Fruit fly (Drosophila melanogaster): ENCODE data around the gene CG33270.

Gene CG33270

DNA sequence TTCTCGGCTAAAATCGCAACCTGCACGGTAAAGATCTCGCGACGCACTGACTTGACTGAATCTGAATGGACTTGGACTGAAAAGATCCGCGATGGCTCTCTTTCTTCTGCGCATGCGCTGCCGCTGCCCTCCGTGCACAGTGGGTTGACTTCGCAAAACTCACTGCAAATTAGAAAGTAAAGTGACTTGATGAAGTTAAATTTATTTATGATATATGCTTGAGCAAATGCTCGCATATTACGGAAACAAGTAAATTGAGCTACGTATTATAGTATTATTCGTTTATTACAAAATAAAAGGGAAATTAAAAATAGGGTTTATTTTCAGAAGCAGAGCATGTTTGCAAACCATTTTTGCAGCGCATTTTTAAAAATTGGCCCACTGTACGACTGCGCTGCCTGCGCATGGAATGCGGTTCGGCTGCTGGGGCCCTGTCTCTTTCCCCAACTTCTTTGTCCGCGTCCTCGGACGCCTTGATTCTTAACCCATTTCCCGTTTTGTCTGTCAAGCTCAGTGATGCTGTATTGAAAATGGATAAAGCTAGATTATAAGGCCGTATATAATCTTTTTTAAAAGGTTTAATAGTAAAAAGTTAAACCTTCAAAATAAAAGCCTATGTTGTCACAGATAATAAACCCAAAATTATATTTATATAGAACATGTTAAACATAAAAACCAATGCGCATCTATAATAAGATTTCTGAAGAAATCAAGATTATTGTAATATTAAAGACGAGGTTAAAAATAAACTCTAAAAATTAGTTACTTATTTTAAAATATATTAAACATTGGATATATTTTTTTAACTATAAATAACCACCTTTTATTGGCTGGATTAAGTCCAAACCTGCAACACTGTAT is 9.5 kb upstream of the CG33270 start, which contains the start of gene rt (continued):
- TF ChIP-seq CG10462 (GFP tag; optimal IDR thresholded peaks at IDR 0.05), result no peak
- no peak; the same call in 1 of the 2 replicates for TF ChIP-seq CG6689 (GFP tag; IDR thresholded peaks at IDR 0.05)
- no peak for TF ChIP-seq caup (GFP tag; optimal IDR thresholded peaks at IDR 0.05; ENCODE audit: severe bottlenecking)
- no peak for TF ChIP-seq Scr (GFP tag; IDR thresholded peaks at IDR 0.05; ENCODE audit: partially characterized antibody)
- peak; percentile 70 for TF ChIP-seq CoRest (tag; optimal IDR thresholded peaks at IDR 0.05)
- no peak for TF ChIP-seq fu2 (GFP tag; optimal IDR thresholded peaks at IDR 0.05)
- no peak for TF ChIP-seq da (GFP tag; optimal IDR thresholded peaks at IDR 0.05)
- TF ChIP-seq ham (GFP tag; IDR thresholded peaks at IDR 0.05), result no peak
- peak; percentile 70 for TF ChIP-seq nerfin-1 (tag; optimal IDR thresholded peaks at IDR 0.05)
- TF ChIP-seq CG30431 (GFP tag; optimal IDR thresholded peaks at IDR 0.05), result peak; percentile 31
- TF ChIP-seq Oli (tag; optimal IDR thresholded peaks at IDR 0.05), result peak; percentile 66
- TF ChIP-seq CG12391 (tag; optimal IDR thresholded peaks at IDR 0.05), result peak; percentile 59
- TF ChIP-seq CG14050 (GFP tag; IDR thresholded peaks at IDR 0.05), result no peak
- TF ChIP-seq CG17361 (GFP tag; IDR thresholded peaks at IDR 0.05), result peak; percentile 68
- TF ChIP-seq CG13296 (GFP tag; optimal IDR thresholded peaks at IDR 0.05), result peak; percentile 29
- 0 out of 2 replicates have a peak, but pooled peaks have one; percentile 24 for TF ChIP-seq stc (GFP tag; IDR thresholded peaks at IDR 0.05)
- 0 out of 2 replicates have a peak, but pooled peaks have one; percentile 27 for TF ChIP-seq CG32772 (GFP tag; IDR thresholded peaks at IDR 0.05)
- TF ChIP-seq CG18599 (GFP tag; optimal IDR thresholded peaks at IDR 0.05), result no peak
- TF ChIP-seq E2f2 (GFP tag; IDR thresholded peaks at IDR 0.05), result peak; percentile 31; the same call in 1 of the 2 replicates
- TF ChIP-seq CG42726 (GFP tag; IDR thresholded peaks at IDR 0.05; ENCODE audit: partially characterized antibody), result no peak
- TF ChIP-seq CG17829 (tag; optimal IDR thresholded peaks at IDR 0.05), result peak; percentile 73
- no peak for TF ChIP-seq CG14667 (GFP tag; IDR thresholded peaks at IDR 0.05)
- TF ChIP-seq phol (tag; optimal IDR thresholded peaks at IDR 0.05), result peak; percentile 78
- TF ChIP-seq CG12104 (GFP tag; optimal IDR thresholded peaks at IDR 0.05), result no peak
- no peak for TF ChIP-seq slbo (GFP tag; IDR thresholded peaks at IDR 0.05)
- TF ChIP-seq Bdp1 (GFP tag; optimal IDR thresholded peaks at IDR 0.05), result no peak
- no peak for TF ChIP-seq jumu (GFP tag; optimal IDR thresholded peaks at IDR 0.05)
- TF ChIP-seq MTF-1 (GFP tag; optimal IDR thresholded peaks at IDR 0.05; ENCODE audit: borderline replicate concordance), result peak; percentile 13
- TF ChIP-seq CG7963 (GFP tag; IDR thresholded peaks at IDR 0.05; ENCODE audit: partially characterized antibody), result no peak
- TF ChIP-seq Bteb2 (GFP tag; optimal IDR thresholded peaks at IDR 0.05), result no peak
- no peak for TF ChIP-seq CG11456 (GFP tag; IDR thresholded peaks at IDR 0.05)
- TF ChIP-seq CG1233 (GFP tag; optimal IDR thresholded peaks at IDR 0.05), result peak; percentile 22
- no peak for TF ChIP-seq CG15479 (GFP tag; optimal IDR thresholded peaks at IDR 0.05)
- no peak; the same call in 1 of the 2 replicates for TF ChIP-seq Awh (GFP tag; IDR thresholded peaks at IDR 0.05)
- TF ChIP-seq gcm2 (GFP tag; optimal IDR thresholded peaks at IDR 0.05), result peak; percentile 12
- no peak for TF ChIP-seq Dp (GFP tag; optimal IDR thresholded peaks at IDR 0.05)
- no peak for TF ChIP-seq prd (optimal IDR thresholded peaks at IDR 0.05)
- peak; percentile 61; the same call in 2 of the 3 replicates for TF ChIP-seq prd (GFP tag; IDR thresholded peaks at IDR 0.05)
- TF ChIP-seq Dll (GFP tag; IDR thresholded peaks at IDR 0.05; ENCODE audit: partially characterized antibody), result no peak
- no peak for TF ChIP-seq ftz-f1 (GFP tag; optimal IDR thresholded peaks at IDR 0.05)
- no peak for TF ChIP-seq Dfd (GFP tag; optimal IDR thresholded peaks at IDR 0.05)
- TF ChIP-seq CG6272 (GFP tag; IDR thresholded peaks at IDR 0.05), result no peak
- no peak for TF ChIP-seq CG5245 (GFP tag; optimal IDR thresholded peaks at IDR 0.05)
- TF ChIP-seq CG7372 (GFP tag; IDR thresholded peaks at IDR 0.05), result no peak
- TF ChIP-seq CG7745 (tag; optimal IDR thresholded peaks at IDR 0.05), result no peak
- no peak for TF ChIP-seq CG12744 (GFP tag; optimal IDR thresholded peaks at IDR 0.05)
- peak; percentile 71 for TF ChIP-seq unpg (GFP tag; optimal IDR thresholded peaks at IDR 0.05)
- no peak for TF ChIP-seq CG14441 (GFP tag; IDR thresholded peaks at IDR 0.05)
- TF ChIP-seq CG14860 (GFP tag; IDR thresholded peaks at IDR 0.05; ENCODE audit: partially characterized antibody), result 0 out of 3 replicates have a peak, but pooled peaks have one; percentile 30

Data from whole organism, embryonic.